Fruit fly (Drosophila melanogaster) whole organism, wandering third instar larva: ENCODE data around the gene Stam.

ENCODE experiments used
- fru ChIP-seq: fragments of 200-800 bp; sonication (Bioruptor generic); optimal IDR thresholded peaks from 3 replicates; lab custom pipeline; 2016; ENCODE audit warnings: missing biosample characterization, mild to moderate bottlenecking, missing genetic modification characterization
- psq ChIP-seq: fragments of 200-800 bp; sonication (Bioruptor generic); optimal IDR thresholded peaks from 3 replicates; lab custom pipeline; 2017; ENCODE audit warnings: missing biosample characterization, mild to moderate bottlenecking, missing genetic modification characterization, moderate library complexity

DNA sequence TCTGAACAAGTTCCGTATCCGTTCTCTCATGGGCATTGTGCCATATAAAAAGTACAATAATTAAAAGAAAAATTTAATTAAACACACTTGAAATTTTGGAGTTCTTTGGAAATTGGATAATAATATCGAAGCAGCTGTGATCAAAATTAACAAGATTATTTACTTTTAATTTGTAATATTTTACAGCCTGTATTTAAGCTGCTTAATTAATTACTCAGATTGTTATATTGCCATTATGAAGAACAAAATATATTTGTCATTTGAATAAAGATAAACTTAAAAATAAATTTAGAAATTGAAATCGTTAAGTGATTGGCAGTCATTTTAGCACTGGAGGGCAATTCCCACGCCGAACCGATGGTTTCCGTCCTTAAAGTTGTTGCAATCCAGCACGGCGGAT is 12.8 kb upstream of the Stam start, which contains the start of the genes CG17139 and CG17140:
- TF ChIP-seq fru (GFP tag; lab: Kevin White, UChicago): no peak
- TF ChIP-seq psq (GFP tag; lab: Kevin White, UChicago): no peak
